Fruit fly (Drosophila melanogaster): Measurements from ENCODE around the gene CG42752.

Gene CG42752

DNA sequence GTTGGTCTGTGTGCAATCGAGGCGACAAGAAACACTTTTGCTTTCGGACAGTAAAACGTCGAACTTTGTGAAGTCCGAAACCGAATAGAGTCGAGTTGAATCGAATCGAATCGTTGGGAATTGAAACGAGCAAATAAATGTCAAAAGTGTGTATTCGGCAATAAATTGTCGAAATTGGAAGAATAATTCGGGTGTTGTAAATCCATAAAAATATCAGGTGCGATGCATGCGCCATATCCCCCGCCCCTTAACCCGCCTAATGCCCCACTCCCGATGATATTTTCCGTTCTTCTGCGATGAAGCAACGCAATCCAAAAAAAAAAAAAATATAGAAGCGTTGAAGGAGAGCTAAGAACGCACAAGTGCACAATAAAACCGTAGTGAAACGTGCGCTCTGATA, 49.0 kb upstream of the CG42752 start (continued):
- TF ChIP-seq CG18599 (GFP tag; optimal IDR thresholded peaks at IDR 0.05): no peak
- TF ChIP-seq ap (GFP tag; IDR thresholded peaks at IDR 0.05): no peak
- TF ChIP-seq CG9876 (GFP tag; optimal IDR thresholded peaks at IDR 0.05): no peak
- TF ChIP-seq CG11504 (tag; optimal IDR thresholded peaks at IDR 0.05): no peak
- no peak for TF ChIP-seq dpn (GFP tag; optimal IDR thresholded peaks at IDR 0.05)
- 0 out of 3 replicates have a peak, but pooled peaks have one; percentile 31 for TF ChIP-seq CG2199 (GFP tag; IDR thresholded peaks at IDR 0.05)
- no peak for TF ChIP-seq usp (GFP tag; optimal IDR thresholded peaks at IDR 0.05)
- no peak for TF ChIP-seq Abd-B (GFP tag; optimal IDR thresholded peaks at IDR 0.05)
- TF ChIP-seq Deaf1 (tag; optimal IDR thresholded peaks at IDR 0.05): peak; percentile 22
- TF ChIP-seq sd (tag; optimal IDR thresholded peaks at IDR 0.05): peak; percentile 15
- TF ChIP-seq shn (GFP tag; optimal IDR thresholded peaks at IDR 0.05): no peak
- no peak for TF ChIP-seq MESR4 (GFP tag; optimal IDR thresholded peaks at IDR 0.05)
- no peak for TF ChIP-seq CG31365 (tag; optimal IDR thresholded peaks at IDR 0.05)
- no peak for TF ChIP-seq dysf (GFP tag; IDR thresholded peaks at IDR 0.05)
- no peak for TF ChIP-seq CG4617 (GFP tag; optimal IDR thresholded peaks at IDR 0.05; ENCODE audit: borderline replicate concordance)
- TF ChIP-seq zfh1 (GFP tag; IDR thresholded peaks at IDR 0.05): no peak
- TF ChIP-seq HLH3B (GFP tag; IDR thresholded peaks at IDR 0.05): no peak
- TF ChIP-seq sens (GFP tag): peak; percentile 76
- no peak for TF ChIP-seq NfI (GFP tag; optimal IDR thresholded peaks at IDR 0.05)
- TF ChIP-seq Atf6 (GFP tag; IDR thresholded peaks at IDR 0.05): no peak
- TF ChIP-seq Ssrp (tag; optimal IDR thresholded peaks at IDR 0.05): no peak
- TF ChIP-seq kah (GFP tag; optimal IDR thresholded peaks at IDR 0.05): no peak
- no peak for TF ChIP-seq CG10462 (GFP tag; optimal IDR thresholded peaks at IDR 0.05)
- no peak for TF ChIP-seq nerfin-2 (GFP tag; IDR thresholded peaks at IDR 0.05; ENCODE audit: partially characterized antibody)
- no peak for TF ChIP-seq run (tag; optimal IDR thresholded peaks at IDR 0.05)
- TF ChIP-seq CG1832 (GFP tag; optimal IDR thresholded peaks at IDR 0.05): no peak
- no peak for TF ChIP-seq stwl (tag; optimal IDR thresholded peaks at IDR 0.05)
- peak; percentile 20 for TF ChIP-seq sqz (GFP tag; optimal IDR thresholded peaks at IDR 0.05)

DNA sequence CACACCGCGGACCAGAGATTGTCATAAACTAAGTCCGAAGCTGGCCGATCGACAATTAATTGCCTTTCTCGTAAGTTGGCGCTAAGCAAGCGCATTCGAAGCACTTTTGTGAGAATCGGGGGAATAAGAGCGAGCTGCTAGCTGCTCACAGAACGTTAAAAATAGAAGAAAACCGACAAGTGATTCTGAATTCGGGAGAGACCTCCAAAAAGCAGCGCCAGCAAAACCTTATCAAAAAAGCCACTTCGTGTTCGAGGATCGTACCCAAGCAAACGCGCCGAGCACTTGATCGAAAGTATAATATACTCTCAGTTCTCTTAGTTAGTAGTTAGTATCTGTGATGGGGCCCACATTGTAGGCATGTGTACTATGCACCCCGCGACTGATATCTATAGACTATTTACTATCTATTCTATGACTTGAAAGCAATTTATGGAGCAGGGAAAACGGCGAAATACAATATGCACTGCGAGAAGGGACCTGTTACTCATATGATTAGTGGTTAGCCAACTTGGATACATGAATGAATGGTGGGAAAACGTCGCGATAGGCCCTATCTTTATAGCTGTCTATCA, 47.6 kb upstream of the CG42752 start:
- TF ChIP-seq cas (GFP tag; IDR thresholded peaks at IDR 0.05): no peak
- TF ChIP-seq Med (GFP tag): peak; percentile 38
- TF ChIP-seq cg (GFP tag; optimal IDR thresholded peaks at IDR 0.05): no peak
- TF ChIP-seq CG34376 (GFP tag; optimal IDR thresholded peaks at IDR 0.05): peak; percentile 66
- no peak for TF ChIP-seq MTF-1 (GFP tag; optimal IDR thresholded peaks at IDR 0.05; ENCODE audit: borderline replicate concordance)
- no peak for TF ChIP-seq dimm (GFP tag; IDR thresholded peaks at IDR 0.05)
- peak in 1 of 2 experiments; percentile 2 for TF ChIP-seq Trl (optimal IDR thresholded peaks at IDR 0.05)
- no peak for TF ChIP-seq Trl (GFP tag; optimal IDR thresholded peaks at IDR 0.05)
- TF ChIP-seq exex (tag; optimal IDR thresholded peaks at IDR 0.05): peak; percentile 70
- no peak for TF ChIP-seq CG17612 (GFP tag; IDR thresholded peaks at IDR 0.05)
- TF ChIP-seq Lpt (GFP tag; optimal IDR thresholded peaks at IDR 0.05): no peak
- TF ChIP-seq Deaf1 (tag; optimal IDR thresholded peaks at IDR 0.05): peak; percentile 80
- TF ChIP-seq CG8944 (GFP tag; optimal IDR thresholded peaks at IDR 0.05): no peak
- no peak for TF ChIP-seq CG5953 (GFP tag; IDR thresholded peaks at IDR 0.05)
- TF ChIP-seq CG16815 (GFP tag; optimal IDR thresholded peaks at IDR 0.05): no peak
- TF ChIP-seq CG2199 (GFP tag; IDR thresholded peaks at IDR 0.05): 0 out of 3 replicates have a peak, but pooled peaks have one; percentile 57
- peak; percentile 12 for TF ChIP-seq CG18599 (GFP tag; optimal IDR thresholded peaks at IDR 0.05)
- no peak for TF ChIP-seq lbe (GFP tag; optimal IDR thresholded peaks at IDR 0.05)
- TF ChIP-seq mirr (GFP tag; optimal IDR thresholded peaks at IDR 0.05): peak; percentile 72
- no peak for TF ChIP-seq Xbp1 (GFP tag; optimal IDR thresholded peaks at IDR 0.05)
- TF ChIP-seq Camta (GFP tag; optimal IDR thresholded peaks at IDR 0.05): no peak
- no peak for TF ChIP-seq ham (GFP tag; IDR thresholded peaks at IDR 0.05)
- no peak for TF ChIP-seq fd3F (GFP tag; optimal IDR thresholded peaks at IDR 0.05)
- no peak for TF ChIP-seq CG3726 (GFP tag; IDR thresholded peaks at IDR 0.05)
- no peak for TF ChIP-seq bsh (GFP tag; optimal IDR thresholded peaks at IDR 0.05)
- TF ChIP-seq E2f1 (GFP tag; IDR thresholded peaks at IDR 0.05): no peak
- TF ChIP-seq kni (GFP tag; optimal IDR thresholded peaks at IDR 0.05): no peak

Data from whole organism, embryonic.